Worm (Caenorhabditis elegans): Measurements from ENCODE around the gene atat-2.

Gene atat-2

ce11 chrX:5885565-5885964 is 36.7 kb downstream of the atat-2 start, which contains the start of gene flp-7:
Gene flp-7, plus strand, starts transcription at chrX:5885865.
- TF ChIP-seq tab-1 (GFP tag; IDR thresholded peaks at IDR 0.05) (no peak), med-1 (GFP tag; optimal IDR thresholded peaks at IDR 0.05; ENCODE audit: insufficient read depth) (no peak), cog-1 (tag; optimal IDR thresholded peaks at IDR 0.05) (no peak), ztf-29 (GFP tag; IDR thresholded peaks at IDR 0.05) (no peak), ztf-23 (GFP tag; IDR thresholded peaks at IDR 0.05) (no peak), ref-1 (GFP tag; conservative IDR thresholded peaks at IDR 0.05) (no peak), flt-1 (GFP tag; IDR thresholded peaks at IDR 0.05) (no peak)

- TF ChIP-seq T22C8.4 (GFP tag; IDR thresholded peaks at IDR 0.05), result no peak
- no peak for TF ChIP-seq klf-2 (GFP tag; conservative IDR thresholded peaks at IDR 0.05)
- no peak for TF ChIP-seq ztf-29 (GFP tag; IDR thresholded peaks at IDR 0.05)
- TF ChIP-seq flt-1 (GFP tag; IDR thresholded peaks at IDR 0.05), result no peak
- TF ChIP-seq tab-1 (GFP tag; IDR thresholded peaks at IDR 0.05), result no peak
- TF ChIP-seq med-1 (GFP tag; optimal IDR thresholded peaks at IDR 0.05; ENCODE audit: insufficient read depth), result no peak
Observed at ce11 chrX:5890080-5890479, 41.2 kb downstream of the atat-2 start, which contains the start of gene F49E10.2. Gene F49E10.2, plus strand, starts transcription at chrX:5890380.

- TF ChIP-seq flt-1 (GFP tag; IDR thresholded peaks at IDR 0.05), result no peak
- no peak for TF ChIP-seq ztf-23 (GFP tag; IDR thresholded peaks at IDR 0.05)
- no peak for TF ChIP-seq ref-1 (GFP tag; conservative IDR thresholded peaks at IDR 0.05)
- no peak for TF ChIP-seq klf-2 (GFP tag; conservative IDR thresholded peaks at IDR 0.05)
- TF ChIP-seq tab-1 (GFP tag; IDR thresholded peaks at IDR 0.05), result no peak
- no peak for TF ChIP-seq ztf-29 (GFP tag; IDR thresholded peaks at IDR 0.05)
- no peak for TF ChIP-seq cog-1 (tag; optimal IDR thresholded peaks at IDR 0.05)
- no peak for TF ChIP-seq T22C8.4 (GFP tag; IDR thresholded peaks at IDR 0.05)
- TF ChIP-seq med-1 (GFP tag; optimal IDR thresholded peaks at IDR 0.05; ENCODE audit: insufficient read depth), result no peak
Observed at ce11 chrX:5896001-5896400, 47.1 kb downstream of the atat-2 start.

- TF ChIP-seq med-1 (GFP tag; optimal IDR thresholded peaks at IDR 0.05; ENCODE audit: insufficient read depth), result no peak
- no peak for TF ChIP-seq tab-1 (GFP tag; IDR thresholded peaks at IDR 0.05)
- no peak for TF ChIP-seq ztf-29 (GFP tag; IDR thresholded peaks at IDR 0.05)
- no peak for TF ChIP-seq cog-1 (tag; optimal IDR thresholded peaks at IDR 0.05)
- no peak for TF ChIP-seq ref-1 (GFP tag; conservative IDR thresholded peaks at IDR 0.05)
- TF ChIP-seq flt-1 (GFP tag; IDR thresholded peaks at IDR 0.05), result no peak
- no peak for TF ChIP-seq klf-2 (GFP tag; conservative IDR thresholded peaks at IDR 0.05)
- TF ChIP-seq T22C8.4 (GFP tag; IDR thresholded peaks at IDR 0.05), result no peak
- no peak for TF ChIP-seq ztf-23 (GFP tag; IDR thresholded peaks at IDR 0.05)
Observed at ce11 chrX:5897038-5897437, 48.1 kb downstream of the atat-2 start, which contains the start of gene tbc-16. Gene tbc-16, plus strand, starts transcription at chrX:5897338.

ce11 chrX:5901499-5901898 is 52.6 kb downstream of the atat-2 start:
- TF ChIP-seq med-1 (GFP tag; optimal IDR thresholded peaks at IDR 0.05; ENCODE audit: insufficient read depth) (no peak), T22C8.4 (GFP tag; IDR thresholded peaks at IDR 0.05) (no peak), ref-1 (GFP tag; conservative IDR thresholded peaks at IDR 0.05) (no peak), ztf-29 (GFP tag; IDR thresholded peaks at IDR 0.05) (no peak), cog-1 (tag; optimal IDR thresholded peaks at IDR 0.05) (no peak), tab-1 (GFP tag; IDR thresholded peaks at IDR 0.05) (no peak), flt-1 (GFP tag; IDR thresholded peaks at IDR 0.05) (no peak), ztf-23 (GFP tag; IDR thresholded peaks at IDR 0.05) (no peak), klf-2 (GFP tag; conservative IDR thresholded peaks at IDR 0.05) (no peak)
